Worm (Caenorhabditis elegans) whole organism, L1 larva: ENCODE results near the gene F46C5.4.
A peak's percentile ranks its signal among the peaks of the same experiment; 100 is the strongest.

Source experiments
- C04F5.9 ChIP-seq: sonication (generic microtip); optimal IDR thresholded peaks from 2 replicates; lab custom pipeline; 2016; ENCODE audit warnings: missing genetic modification characterization, missing compliant biosample characterization
- C34B4.2 ChIP-seq: sonication (generic microtip); optimal IDR thresholded peaks from 2 replicates; lab custom pipeline; 2017; ENCODE audit warnings: mild to moderate bottlenecking, missing genetic modification characterization, missing compliant biosample characterization
- aha-1 ChIP-seq: fragments of 150-350 bp; optimal IDR thresholded peaks from 2 replicates; lab custom pipeline; 2014; ENCODE audit warnings: missing biosample characterization, missing genetic modification characterization
- alr-1 ChIP-seq: fragments of 200-800 bp; sonication (Bioruptor generic); optimal IDR thresholded peaks from 2 replicates; lab custom pipeline; 2018; ENCODE audit warnings: borderline replicate concordance, mild to moderate bottlenecking, missing genetic modification characterization, missing compliant biosample characterization
- aly-2 ChIP-seq: fragments of 150-350 bp; optimal IDR thresholded peaks from 2 replicates; lab custom pipeline; 2014; ENCODE audit warnings: missing biosample characterization, missing genetic modification characterization
- ceh-8 ChIP-seq: fragments of 200-800 bp; sonication (Bioruptor generic); optimal IDR thresholded peaks from 2 replicates; lab custom pipeline; 2018; ENCODE audit warnings: mild to moderate bottlenecking, missing genetic modification characterization, moderate library complexity, missing compliant biosample characterization
- ceh-82 ChIP-seq, 3 experiments: fragments of 150-350 bp in 1 of 3; sonication (generic microtip) in 2 of 3; optimal IDR thresholded peaks; 2 replicates each; lab custom pipeline; 2014 to 2017; ENCODE audit warnings: missing biosample characterization in 3 of 3, missing genetic modification characterization in 3 of 3
- ceh-88 ChIP-seq: fragments of 200-800 bp; sonication (Bioruptor generic); IDR thresholded peaks from 2 replicates; pipeline ENCODE4 v1.3.6; 2022; ENCODE audit warnings: missing genetic modification characterization, missing compliant biosample characterization
- dpl-1 ChIP-seq, 3 experiments: fragments of 150-350 bp in 2 of 3; sonication (generic microtip) in 1 of 3; optimal IDR thresholded peaks; 2 replicates each; lab custom pipeline; 2014 to 2017; ENCODE audit warnings: missing biosample characterization in 3 of 3, missing genetic modification characterization in 3 of 3, missing genetic modification reagents in 3 of 3
- efl-1 ChIP-seq, 4 experiments: fragments of 150-350 bp; optimal IDR thresholded peaks in 3 of 4; peaks in 1 of 4; 1 replicate in 1 of 4; 2 replicates in 3 of 4; lab custom pipeline; 2014; ENCODE audit warnings: missing biosample characterization in 2 of 4, missing genetic modification characterization in 2 of 4, missing genetic modification reagents in 2 of 4
- efl-3 ChIP-seq: fragments of 200-800 bp; sonication (Bioruptor generic); optimal IDR thresholded peaks from 2 replicates; lab custom pipeline; 2018; ENCODE audit warnings: mild to moderate bottlenecking, missing genetic modification characterization, missing compliant biosample characterization
- egl-13 ChIP-seq: sonication (generic microtip); optimal IDR thresholded peaks from 2 replicates; lab custom pipeline; 2016; ENCODE audit warnings: missing genotype, missing genetic modification reagents, missing genetic modification characterization, missing compliant biosample characterization
- egl-27 ChIP-seq, 2 experiments: fragments of 150-350 bp in 1 of 2; sonication (generic microtip); optimal IDR thresholded peaks; 3 replicates each; lab custom pipeline; 2017 to 2018; ENCODE audit warnings: missing biosample characterization in 2 of 2, missing genetic modification characterization in 2 of 2, missing genetic modification reagents in 2 of 2
- elt-2 ChIP-seq: sonication (generic microtip); optimal IDR thresholded peaks from 2 replicates; lab custom pipeline; 2016; ENCODE audit warnings: missing genetic modification characterization, mild to moderate bottlenecking, inconsistent platforms, missing compliant biosample characterization, missing genetic modification reagents
- ets-5 ChIP-seq: fragments of 200-800 bp; sonication (Bioruptor generic); IDR thresholded peaks from 2 replicates; pipeline ENCODE4 v1.3.6; 2022; ENCODE audit warnings: missing genetic modification characterization, missing compliant biosample characterization
- fos-1 ChIP-seq: fragments of 150-350 bp; optimal IDR thresholded peaks from 2 replicates; lab custom pipeline; 2014; ENCODE audit warnings: missing biosample characterization, missing genetic modification characterization
- hlh-17 ChIP-seq: fragments of 200-800 bp; sonication (Bioruptor generic); optimal IDR thresholded peaks from 2 replicates; lab custom pipeline; 2018; ENCODE audit warnings: missing genetic modification characterization, mild to moderate bottlenecking, missing compliant biosample characterization, moderate library complexity, borderline replicate concordance
- hlh-4 ChIP-seq: sonication (generic microtip); optimal IDR thresholded peaks from 2 replicates; lab custom pipeline; 2016; ENCODE audit warnings: mild to moderate bottlenecking, missing genetic modification characterization, missing compliant biosample characterization
- hpl-2 ChIP-seq: fragments of 150-350 bp; optimal IDR thresholded peaks from 2 replicates; lab custom pipeline; 2014; ENCODE audit warnings: missing biosample characterization, missing genetic modification reagents, missing genetic modification characterization
- jun-1 ChIP-seq: fragments of 150-350 bp; optimal IDR thresholded peaks from 2 replicates; lab custom pipeline; 2014; ENCODE audit warnings: missing biosample characterization, missing genetic modification reagents, missing genetic modification characterization
- lin-13 ChIP-seq: fragments of 150-350 bp; optimal IDR thresholded peaks from 2 replicates; lab custom pipeline; 2014; ENCODE audit warnings: missing biosample characterization, missing genetic modification reagents, missing genetic modification characterization
- lin-14 ChIP-seq: fragments of 200-800 bp; sonication (Bioruptor generic); optimal IDR thresholded peaks from 2 replicates; lab custom pipeline; 2018; ENCODE audit warnings: mild to moderate bottlenecking, missing genetic modification characterization, moderate library complexity, missing compliant biosample characterization
- lin-15B ChIP-seq: fragments of 150-350 bp; sonication (generic microtip); optimal IDR thresholded peaks from 3 replicates; lab custom pipeline; 2014; ENCODE audit warnings: missing biosample characterization, missing genetic modification characterization
- nhr-11 ChIP-seq: fragments of 150-350 bp; optimal IDR thresholded peaks from 2 replicates; lab custom pipeline; 2014; ENCODE audit warnings: missing biosample characterization, missing genetic modification characterization
- nhr-19 ChIP-seq: fragments of 200-800 bp; sonication (Bioruptor generic); conservative IDR thresholded peaks from 2 replicates; pipeline ENCODE4 v1.3.6; 2022; ENCODE audit warnings: missing genetic modification characterization, missing compliant biosample characterization
- nhr-20 ChIP-seq: sonication (generic microtip); optimal IDR thresholded peaks from 2 replicates; lab custom pipeline; 2016; ENCODE audit warnings: mild to moderate bottlenecking, missing genetic modification characterization, missing compliant biosample characterization
- nhr-71 ChIP-seq: sonication (generic microtip); optimal IDR thresholded peaks from 2 replicates; lab custom pipeline; 2016; ENCODE audit warnings: mild to moderate bottlenecking, missing genetic modification characterization, moderate library complexity, missing compliant biosample characterization
- nhr-76 ChIP-seq: sonication (generic microtip); optimal IDR thresholded peaks from 2 replicates; lab custom pipeline; 2017; ENCODE audit warnings: missing biosample characterization, missing genetic modification characterization
- nhr-77 ChIP-seq: fragments of 150-350 bp; optimal IDR thresholded peaks from 2 replicates; lab custom pipeline; 2014; ENCODE audit warnings: missing biosample characterization, missing genetic modification characterization
- nhr-85 ChIP-seq: sonication (generic microtip); peaks from one replicate; lab custom pipeline; 2016; ENCODE audit warnings: missing genetic modification characterization, inconsistent platforms, missing compliant biosample characterization
- rnt-1 ChIP-seq: sonication (generic microtip); optimal IDR thresholded peaks from 2 replicates; lab custom pipeline; 2016; ENCODE audit warnings: mild to moderate bottlenecking, missing genetic modification characterization, moderate library complexity, missing compliant biosample characterization
- skn-1 ChIP-seq: fragments of 150-350 bp; optimal IDR thresholded peaks from 2 replicates; lab custom pipeline; 2014; ENCODE audit warnings: missing biosample characterization, missing genetic modification characterization
- snpc-4 ChIP-seq: fragments of 150-350 bp; optimal IDR thresholded peaks from 2 replicates; lab custom pipeline; 2014; ENCODE audit warnings: missing biosample characterization, missing genetic modification characterization
- sox-4 ChIP-seq: sonication (generic microtip); optimal IDR thresholded peaks from 2 replicates; lab custom pipeline; 2016; ENCODE audit warnings: missing genetic modification characterization, missing compliant biosample characterization
- sptf-1 ChIP-seq: fragments of 150-350 bp; optimal IDR thresholded peaks from 2 replicates; lab custom pipeline; 2014; ENCODE audit warnings: missing biosample characterization, missing genetic modification characterization
- tbx-2 ChIP-seq: sonication (generic microtip); optimal IDR thresholded peaks from 2 replicates; lab custom pipeline; 2016; ENCODE audit warnings: missing genetic modification characterization, missing compliant biosample characterization
- tlp-1 ChIP-seq: fragments of 150-350 bp; optimal IDR thresholded peaks from 2 replicates; lab custom pipeline; 2014; ENCODE audit warnings: missing biosample characterization, missing genetic modification characterization
- unc-130 ChIP-seq: fragments of 150-350 bp; optimal IDR thresholded peaks from 2 replicates; lab custom pipeline; 2017; ENCODE audit warnings: missing biosample characterization, missing genetic modification characterization, inconsistent platforms
- unc-62 ChIP-seq: fragments of 150-350 bp; optimal IDR thresholded peaks from 2 replicates; lab custom pipeline; 2014; ENCODE audit warnings: missing biosample characterization, missing genetic modification reagents, missing genetic modification characterization
- unc-98 ChIP-seq: fragments of 200-800 bp; sonication (Bioruptor generic); IDR thresholded peaks from 2 replicates; pipeline ENCODE4 v1.3.6; 2022; ENCODE audit warnings: missing genetic modification characterization, missing compliant biosample characterization
- vab-15 ChIP-seq: sonication (generic microtip); optimal IDR thresholded peaks from 2 replicates; lab custom pipeline; 2017; ENCODE audit warnings: missing genotype, mild to moderate bottlenecking, missing genetic modification characterization, missing compliant biosample characterization

The F46C5.4 gene

ce11 chrII:8859596-8859995 lies 23.7 kb downstream of the F46C5.4 start, which contains the start of gene snb-6:
TSS of gene snb-6 (minus strand) at chrII:8859696.
- TF ChIP-seq nhr-76 (no peak), efl-3 (GFP tag; lab: Kevin White, UChicago) (no peak), hlh-17 (GFP tag; lab: Kevin White, UChicago) (no peak)

ce11 chrII:8865078-8865477 lies 29.2 kb downstream of the F46C5.4 start, which contains the start of gene npr-20:
TSS of gene npr-20 (minus strand) at chrII:8865178.
- no peak for TF ChIP-seq aly-2 (tag; lab: Kevin White, UChicago)
- no peak for TF ChIP-seq hpl-2 (GFP tag; lab: Kevin White, UChicago)
- TF ChIP-seq lin-14, result no peak
- TF ChIP-seq ets-5 (GFP tag; lab: Robert Waterston, UW), result no peak
- no peak for TF ChIP-seq lin-13 (GFP tag; lab: Kevin White, UChicago)
- TF ChIP-seq sptf-1 (tag; lab: Kevin White, UChicago), result no peak
- TF ChIP-seq unc-98 (GFP tag; lab: Robert Waterston, UW), result no peak
- no peak for TF ChIP-seq nhr-19
- TF ChIP-seq egl-27 (tag; optimal IDR thresholded peaks at IDR 0.05; lab: Kevin White, UChicago), result no peak
- TF ChIP-seq C34B4.2, result no peak
- no peak for TF ChIP-seq nhr-77 (tag; lab: Kevin White, UChicago)
- TF ChIP-seq rnt-1 (tag; lab: Kevin White, UChicago), result no peak
- no peak for TF ChIP-seq dpl-1 (GFP tag; optimal IDR thresholded peaks at IDR 0.05; lab: Kevin White, UChicago)
- TF ChIP-seq snpc-4 (tag; lab: Kevin White, UChicago), result no peak
- TF ChIP-seq aha-1 (tag; lab: Kevin White, UChicago), result no peak
- no peak for TF ChIP-seq vab-15 (tag; lab: Kevin White, UChicago)
- TF ChIP-seq lin-15B (tag; lab: Kevin White, UChicago), result no peak
- no peak for TF ChIP-seq hlh-4
- TF ChIP-seq nhr-20 (tag; lab: Kevin White, UChicago), result no peak
- no peak for TF ChIP-seq ceh-88 (GFP tag; lab: Robert Waterston, UW)
- TF ChIP-seq, all 84 proteins: peak for 0

- TF ChIP-seq egl-13 (tag; lab: Kevin White, UChicago) (no peak), C04F5.9 (tag; lab: Kevin White, UChicago) (no peak), elt-2 (tag; lab: Kevin White, UChicago) (peak; percentile 31), ceh-8 (GFP tag; lab: Kevin White, UChicago) (peak; percentile 7), fos-1 (tag; lab: Kevin White, UChicago) (no peak), sptf-1 (tag; lab: Kevin White, UChicago) (no peak), nhr-71 (tag; lab: Kevin White, UChicago) (peak; percentile 24)
These were observed 31.0 kb downstream of the F46C5.4 start for ce11 chrII:8866844-8867243.

ce11 chrII:8873842-8874241 lies 38.0 kb downstream of the F46C5.4 start, which contains the start of gene T07D4.2:
TSS of gene T07D4.2 (minus strand) at chrII:8873942.
- TF ChIP-seq rnt-1 (tag; lab: Kevin White, UChicago) (peak; percentile 12), hlh-4 (no peak)

- TF ChIP-seq alr-1 (tag; lab: Kevin White, UChicago) (no peak), jun-1 (tag; lab: Kevin White, UChicago) (no peak), skn-1 (no peak), aly-2 (tag; lab: Kevin White, UChicago) (no peak), tlp-1 (no peak), snpc-4 (tag; lab: Kevin White, UChicago) (peak; percentile 85), ceh-82 (tag; optimal IDR thresholded peaks at IDR 0.05; lab: Kevin White, UChicago) (no peak), efl-1 (optimal IDR thresholded peaks at IDR 0.05; lab: Kevin White, UChicago) (no peak), efl-1 (GFP tag; optimal IDR thresholded peaks at IDR 0.05 in 1 of 2; lab: Kevin White, UChicago) (peak in 1 of 2 experiments; percentile 35), nhr-11 (no peak), unc-130 (tag; lab: Kevin White, UChicago) (no peak), sox-4 (tag; lab: Kevin White, UChicago) (no peak), unc-62 (GFP tag; lab: Kevin White, UChicago) (no peak), rnt-1 (tag; lab: Kevin White, UChicago) (peak; percentile 64), tbx-2 (tag; lab: Kevin White, UChicago) (no peak), egl-13 (tag; lab: Kevin White, UChicago) (no peak), nhr-85 (peak; percentile 8)
These were observed 41.4 kb downstream of the F46C5.4 start for ce11 chrII:8877032-8877985.
